Fruit fly (Drosophila melanogaster) whole organism, embryonic: Measurements from ENCODE around the gene CG15347.

Experiments used
- CG10209 ChIP-seq: fragments of 200-800 bp; sonication (Bioruptor generic); optimal IDR thresholded peaks from 3 replicates; lab custom pipeline; 2017; ENCODE audit warnings: missing biosample characterization, mild to moderate bottlenecking, missing genetic modification characterization, missing genetic modification reagents
- CG10274 ChIP-seq: fragments of 200-800 bp; sonication (Bioruptor generic); optimal IDR thresholded peaks from 3 replicates; lab custom pipeline; 2017; ENCODE audit warnings: missing biosample characterization, mild to moderate bottlenecking, missing genetic modification characterization
- CG10321 ChIP-seq: fragments of 200-800 bp; sonication (Bioruptor generic); IDR thresholded peaks from 2 replicates; pipeline ENCODE4 v1.3.6; 2022; ENCODE audit warnings: missing biosample characterization, missing genetic modification characterization
- CG11456 ChIP-seq: fragments of 200-800 bp; sonication (Bioruptor generic); IDR thresholded peaks from 3 replicates; pipeline ENCODE4 v1.3.6; 2022; ENCODE audit warnings: missing biosample characterization, missing genetic modification characterization
- CG11560 ChIP-seq: fragments of 200-800 bp; sonication (Bioruptor generic); IDR thresholded peaks from 3 replicates; pipeline ENCODE4 v1.3.6; 2022; ENCODE audit warnings: missing biosample characterization, missing genetic modification characterization
- CG11695 ChIP-seq: fragments of 200-800 bp; sonication (Bioruptor generic); IDR thresholded peaks from 3 replicates; pipeline ENCODE4 v1.3.6; 2022; ENCODE audit warnings: missing biosample characterization, missing genetic modification characterization
- CG12299 ChIP-seq: fragments of 200-800 bp; sonication (Bioruptor generic); optimal IDR thresholded peaks from 2 replicates; lab custom pipeline; 2018; ENCODE audit warnings: missing biosample characterization, mild to moderate bottlenecking, missing genetic modification characterization
- CG15601 ChIP-seq: fragments of 200-800 bp; sonication (Bioruptor generic); optimal IDR thresholded peaks from 3 replicates; lab custom pipeline; 2019; ENCODE audit warnings: missing biosample characterization, mild to moderate bottlenecking, missing genetic modification characterization, moderate library complexity
- CG17328 ChIP-seq: fragments of 200-800 bp; sonication (Bioruptor generic); IDR thresholded peaks from 2 replicates; pipeline ENCODE4 v1.3.6; 2022; ENCODE audit warnings: missing biosample characterization, missing genetic modification characterization
- CG2202 ChIP-seq: fragments of 200-800 bp; sonication (Bioruptor generic); optimal IDR thresholded peaks from 2 replicates; lab custom pipeline; 2018; ENCODE audit warnings: missing biosample characterization, mild to moderate bottlenecking, missing genetic modification characterization
- CG31224 ChIP-seq: fragments of 200-800 bp; sonication (Bioruptor generic); IDR thresholded peaks from 2 replicates; pipeline ENCODE4 v1.3.6; 2022; ENCODE audit warnings: missing biosample characterization, missing genetic modification characterization
- CG3407 ChIP-seq: fragments of 200-800 bp; sonication (Bioruptor generic); optimal IDR thresholded peaks from 2 replicates; lab custom pipeline; 2018; ENCODE audit warnings: missing biosample characterization, mild to moderate bottlenecking, missing genetic modification characterization
- CG6765 ChIP-seq: fragments of 200-800 bp; sonication (Bioruptor generic); optimal IDR thresholded peaks from 3 replicates; lab custom pipeline; 2017; ENCODE audit warnings: missing biosample characterization, mild to moderate bottlenecking, missing genetic modification characterization
- CTCF ChIP-seq: fragments of 200-800 bp; sonication (Bioruptor generic); optimal IDR thresholded peaks from 2 replicates; lab custom pipeline; 2017; ENCODE audit warnings: missing biosample characterization, mild to moderate bottlenecking, missing genetic modification characterization, moderate library complexity
- Dbx ChIP-seq: fragments of 200-800 bp; sonication (Bioruptor generic); IDR thresholded peaks from 3 replicates; pipeline ENCODE4 v1.3.6; 2022; ENCODE audit warnings: missing biosample characterization, missing genetic modification characterization
- Doc3 ChIP-seq: fragments of 200-800 bp; sonication (Bioruptor generic); IDR thresholded peaks from 3 replicates; pipeline ENCODE4 v1.3.6; 2022; ENCODE audit warnings: missing biosample characterization, missing genetic modification characterization; ENCODE audit not compliant: partially characterized antibody
- E2f1 ChIP-seq: fragments of 200-800 bp; sonication (Bioruptor generic); IDR thresholded peaks from 2 replicates; pipeline ENCODE4 v1.3.6; 2022; ENCODE audit warnings: missing biosample characterization, missing genetic modification characterization
- ERR ChIP-seq: fragments of 200-800 bp; sonication (Bioruptor generic); optimal IDR thresholded peaks from 2 replicates; lab custom pipeline; 2016; ENCODE audit warnings: missing biosample characterization, missing genetic modification characterization
- Fer3 ChIP-seq: fragments of 200-800 bp; sonication (Bioruptor generic); optimal IDR thresholded peaks from 2 replicates; lab custom pipeline; 2018; ENCODE audit warnings: missing biosample characterization, mild to moderate bottlenecking, missing genetic modification characterization, moderate library complexity
- Gug ChIP-seq: fragments of 200-800 bp; sonication (Bioruptor generic); IDR thresholded peaks from 4 replicates; pipeline ENCODE4 v1.3.6; 2022; ENCODE audit warnings: missing biosample characterization, missing genetic modification characterization
- Hey ChIP-seq: fragments of 200-800 bp; sonication (Bioruptor generic); optimal IDR thresholded peaks from 3 replicates; lab custom pipeline; 2018; ENCODE audit warnings: missing biosample characterization, mild to moderate bottlenecking, missing genetic modification characterization
- Lhr ChIP-seq: fragments of 200-800 bp; sonication (Bioruptor generic); optimal IDR thresholded peaks from 3 replicates; lab custom pipeline; 2017; ENCODE audit warnings: mild to moderate bottlenecking, missing biosample characterization, missing genetic modification reagents, missing genetic modification characterization
- NC2α ChIP-seq: fragments of 200-800 bp; sonication (Bioruptor generic); optimal IDR thresholded peaks from 2 replicates; lab custom pipeline; 2016; ENCODE audit warnings: missing biosample characterization, missing genetic modification characterization
- NfI ChIP-seq: fragments of 200-800 bp; sonication (Bioruptor generic); optimal IDR thresholded peaks from 3 replicates; lab custom pipeline; 2018; ENCODE audit warnings: missing biosample characterization, mild to moderate bottlenecking, missing genetic modification characterization, moderate library complexity
- Oli ChIP-seq: fragments of 200-800 bp; sonication (Bioruptor generic); optimal IDR thresholded peaks from 2 replicates; lab custom pipeline; 2018; ENCODE audit warnings: missing biosample characterization, mild to moderate bottlenecking, missing genetic modification characterization, moderate library complexity
- Ravus ChIP-seq: fragments of 200-800 bp; sonication (Bioruptor generic); IDR thresholded peaks from 2 replicates; pipeline ENCODE4 v1.3.6; 2022; ENCODE audit warnings: missing biosample characterization, missing genetic modification characterization
- Sin3A ChIP-seq: fragments of >200 bp; optimal IDR thresholded peaks from 2 replicates; lab custom pipeline; 2018
- TFAM ChIP-seq: fragments of 200-800 bp; sonication (Bioruptor generic); optimal IDR thresholded peaks from 2 replicates; lab custom pipeline; 2017; ENCODE audit warnings: missing biosample characterization, missing genetic modification characterization, inconsistent platforms
- ara ChIP-seq: fragments of 200-800 bp; sonication (Bioruptor generic); IDR thresholded peaks from 2 replicates; pipeline ENCODE4 v1.3.6; 2022; ENCODE audit warnings: missing biosample characterization, missing genetic modification characterization
- chif ChIP-seq, 2 experiments: fragments of 200-800 bp; sonication (Bioruptor generic); optimal IDR thresholded peaks; 3 replicates each; lab custom pipeline; 2016; ENCODE audit warnings: missing biosample characterization in 2 of 2, missing genetic modification characterization in 2 of 2
- dan ChIP-seq: fragments of 200-800 bp; sonication (Bioruptor generic); IDR thresholded peaks from 2 replicates; pipeline ENCODE4 v1.3.6; 2022; ENCODE audit warnings: missing biosample characterization, missing genetic modification characterization
- en ChIP-seq: fragments of 200-800 bp; sonication (Bioruptor generic); optimal IDR thresholded peaks from 2 replicates; lab custom pipeline; 2016; ENCODE audit warnings: missing biosample characterization, missing genetic modification characterization
- eve ChIP-seq, 2 experiments: fragments of >200 bp; optimal IDR thresholded peaks; 2 replicates each; lab custom pipeline; 2017; ENCODE audit warnings: missing biosample characterization in 2 of 2, missing genetic modification characterization in 2 of 2
- ewg ChIP-seq: fragments of 200-800 bp; sonication (Bioruptor generic); optimal IDR thresholded peaks from 3 replicates; lab custom pipeline; 2017; ENCODE audit warnings: mild to moderate bottlenecking, missing biosample characterization, missing genetic modification reagents, missing genetic modification characterization
- grau ChIP-seq: fragments of 200-800 bp; optimal IDR thresholded peaks from 3 replicates; lab custom pipeline; 2019; ENCODE audit warnings: missing biosample characterization, mild to moderate bottlenecking, missing genetic modification characterization, moderate library complexity
- grn ChIP-seq: fragments of 200-800 bp; sonication (Bioruptor generic); optimal IDR thresholded peaks from 3 replicates; lab custom pipeline; 2017; ENCODE audit warnings: missing biosample characterization, missing genetic modification characterization
- gsb ChIP-seq: fragments of 200-800 bp; sonication (Bioruptor generic); IDR thresholded peaks from 2 replicates; pipeline ENCODE4 v1.3.6; 2022; ENCODE audit warnings: missing biosample characterization, missing genetic modification characterization
- gsb-n ChIP-seq: fragments of 200-800 bp; sonication (Bioruptor generic); optimal IDR thresholded peaks from 3 replicates; lab custom pipeline; 2018; ENCODE audit warnings: missing biosample characterization, mild to moderate bottlenecking, missing genetic modification characterization
- hkb ChIP-seq, 2 experiments: fragments of 200-800 bp in 1 of 2; fragments of >200 bp in 1 of 2; sonication (Bioruptor generic) in 1 of 2; IDR thresholded peaks in 1 of 2; optimal IDR thresholded peaks in 1 of 2; 2 replicates each; pipeline versions ENCODE4 v1.3.6 to Lab custom; 2017 to 2022; ENCODE audit warnings: missing biosample characterization in 1 of 2, missing genetic modification characterization in 1 of 2
- lola ChIP-seq, 3 experiments: fragments of >200 bp in 2 of 3; fragments of 200-800 bp in 1 of 3; sonication (Bioruptor generic) in 1 of 3; optimal IDR thresholded peaks; 2 replicates each; lab custom pipeline; 2017 to 2019; ENCODE audit warnings: missing biosample characterization in 3 of 3, missing genetic modification characterization in 3 of 3, mild to moderate bottlenecking in 1 of 3, moderate library complexity in 1 of 3
- mam ChIP-seq: fragments of 200-800 bp; sonication (Bioruptor generic); optimal IDR thresholded peaks from 3 replicates; lab custom pipeline; 2016; ENCODE audit warnings: missing biosample characterization, missing genetic modification characterization
- nerfin-1 ChIP-seq: fragments of 200-800 bp; sonication (Bioruptor generic); optimal IDR thresholded peaks from 3 replicates; lab custom pipeline; 2019; ENCODE audit warnings: missing biosample characterization, mild to moderate bottlenecking, missing genetic modification characterization, moderate library complexity
- nerfin-2 ChIP-seq: fragments of 200-800 bp; sonication (Bioruptor generic); IDR thresholded peaks from 2 replicates; pipeline ENCODE4 v1.3.6; 2022; ENCODE audit warnings: missing biosample characterization, missing genetic modification characterization; ENCODE audit not compliant: partially characterized antibody
- row ChIP-seq: fragments of 200-800 bp; sonication (Bioruptor generic); IDR thresholded peaks from 3 replicates; pipeline ENCODE4 v1.3.6; 2022; ENCODE audit warnings: missing biosample characterization, missing genetic modification characterization
- seq ChIP-seq: fragments of 200-800 bp; sonication (Bioruptor generic); IDR thresholded peaks from 2 replicates; pipeline ENCODE4 v1.3.6; 2022; ENCODE audit warnings: missing biosample characterization, missing genetic modification characterization
- sqz ChIP-seq: fragments of 200-800 bp; sonication (Bioruptor generic); optimal IDR thresholded peaks from 3 replicates; lab custom pipeline; 2018; ENCODE audit warnings: missing biosample characterization, mild to moderate bottlenecking, missing genetic modification characterization
- wdn ChIP-seq: fragments of 200-800 bp; sonication (Bioruptor generic); IDR thresholded peaks from 2 replicates; pipeline ENCODE4 v1.3.6; 2022; ENCODE audit warnings: missing biosample characterization, missing genetic modification characterization
- wek ChIP-seq: fragments of 200-800 bp; sonication (Bioruptor generic); optimal IDR thresholded peaks from 3 replicates; lab custom pipeline; 2018; ENCODE audit warnings: missing biosample characterization, mild to moderate bottlenecking, missing genetic modification characterization, moderate library complexity
- z ChIP-seq: fragments of 200-800 bp; sonication (Bioruptor generic); IDR thresholded peaks from 3 replicates; pipeline ENCODE4 v1.3.6; 2022; ENCODE audit warnings: missing biosample characterization, missing genetic modification characterization
- zf30C ChIP-seq: fragments of 200-800 bp; sonication (Bioruptor generic); optimal IDR thresholded peaks from 3 replicates; lab custom pipeline; 2018; ENCODE audit warnings: missing biosample characterization, mild to moderate bottlenecking, missing genetic modification characterization

Gene CG15347

DNA sequence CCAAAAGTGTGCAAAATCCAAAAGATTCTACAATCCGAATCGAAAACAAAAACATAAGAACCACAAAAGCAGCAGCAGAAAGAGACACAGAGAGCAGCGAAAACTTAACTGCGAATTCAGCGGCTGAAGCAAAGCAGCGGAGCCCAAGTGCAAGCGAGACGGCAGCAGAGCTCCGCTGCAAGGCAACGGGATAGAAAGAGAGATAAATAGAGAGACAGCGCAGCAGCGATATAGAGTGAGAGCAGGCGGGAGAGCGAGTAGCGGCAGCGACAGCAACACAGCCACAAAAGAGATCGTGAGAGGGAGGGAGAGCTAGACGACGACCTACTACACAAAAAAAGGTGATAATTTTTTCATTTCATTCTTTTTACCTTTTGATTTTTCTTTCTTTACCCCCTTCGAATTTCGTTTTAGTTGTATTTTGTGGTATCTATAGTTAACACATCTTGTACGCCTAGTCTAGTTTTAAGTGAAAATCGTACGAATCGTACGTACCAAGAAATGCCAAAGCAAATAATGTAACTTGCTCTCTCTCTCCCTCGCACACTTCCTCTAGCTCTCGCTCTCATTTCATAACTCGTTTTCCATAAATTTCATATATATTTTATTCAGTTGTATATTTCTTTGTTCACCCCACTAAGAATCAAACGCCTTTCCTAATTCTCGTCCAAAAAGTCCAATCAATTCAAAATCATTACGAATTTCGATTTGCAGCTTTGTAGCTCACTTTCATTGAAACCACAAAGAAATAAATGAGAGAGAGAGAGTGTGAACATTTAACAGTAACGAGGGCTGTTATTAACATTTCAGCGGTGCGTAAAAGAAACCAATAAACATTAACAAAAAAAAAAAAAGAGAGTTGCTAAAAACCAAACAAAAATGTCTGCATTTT lies 50.1 kb downstream of the CG15347 start (continued):
- TF ChIP-seq hkb (optimal IDR thresholded peaks at IDR 0.05; lab: Kevin White, UChicago) (no peak), hkb (GFP tag; IDR thresholded peaks at IDR 0.05; lab: Robert Waterston, UW) (no peak), E2f1 (GFP tag; lab: Robert Waterston, UW) (no peak), Sin3A (no peak), Ravus (GFP tag; lab: Robert Waterston, UW) (no peak), mam (GFP tag; lab: Kevin White, UChicago) (no peak), chif (GFP tag; optimal IDR thresholded peaks at IDR 0.05; lab: Kevin White, UChicago) (no peak), CG6765 (GFP tag; lab: Kevin White, UChicago) (no peak), Dbx (GFP tag; lab: Robert Waterston, UW) (peak; percentile 63; the same call in 1 of the 3 replicates), sqz (GFP tag; lab: Kevin White, UChicago) (peak; percentile 4), CG2202 (no peak), seq (no peak), CG11560 (no peak), gsb (GFP tag; lab: Robert Waterston, UW) (no peak), NfI (GFP tag; lab: Kevin White, UChicago) (no peak), gsb-n (tag; lab: Kevin White, UChicago) (no peak), ERR (no peak), en (GFP tag; lab: Kevin White, UChicago) (no peak), z (GFP tag; lab: Robert Waterston, UW) (no peak), lola (GFP tag; optimal IDR thresholded peaks at IDR 0.05; lab: Kevin White, UChicago) (no peak), CG10321 (GFP tag; lab: Robert Waterston, UW) (peak; percentile 95), CG10209 (GFP tag; lab: Kevin White, UChicago) (no peak), zf30C (GFP tag; lab: Kevin White, UChicago) (no peak), Oli (tag; lab: Kevin White, UChicago) (no peak), CG15601 (tag; lab: Kevin White, UChicago) (no peak), CG3407 (GFP tag; lab: Kevin White, UChicago) (no peak), ewg (GFP tag; lab: Kevin White, UChicago) (peak; percentile 22), CTCF (GFP tag; lab: Kevin White, UChicago) (no peak), ara (GFP tag; lab: Robert Waterston, UW) (no peak), CG12299 (tag; lab: Kevin White, UChicago) (no peak), dan (GFP tag; lab: Robert Waterston, UW) (no peak), grau (tag; lab: Kevin White, UChicago) (no peak), Fer3 (tag; lab: Kevin White, UChicago) (no peak), row (GFP tag; lab: Robert Waterston, UW) (no peak), Doc3 (GFP tag; lab: Robert Waterston, UW) (no peak), CG17328 (GFP tag; lab: Robert Waterston, UW) (no peak; the same call in 1 of the 2 replicates), Lhr (GFP tag; lab: Kevin White, UChicago) (no peak), CG11456 (GFP tag; lab: Robert Waterston, UW) (no peak), eve (GFP tag; optimal IDR thresholded peaks at IDR 0.05; lab: Kevin White, UChicago) (no peak), NC2α (no peak), TFAM (GFP tag; lab: Kevin White, UChicago) (no peak), Hey (no peak), nerfin-1 (tag; lab: Kevin White, UChicago) (no peak), CG10274 (GFP tag; lab: Kevin White, UChicago) (no peak), Gug (no peak), grn (GFP tag; lab: Kevin White, UChicago) (no peak), wdn (GFP tag; lab: Robert Waterston, UW) (peak; percentile 7; the same call in 1 of the 2 replicates), CG31224 (GFP tag; lab: Robert Waterston, UW) (0 out of 2 replicates have a peak, but pooled peaks have one; percentile 6), wek (no peak), CG11695 (GFP tag; lab: Robert Waterston, UW) (0 out of 3 replicates have a peak, but pooled peaks have one; percentile 6), nerfin-2 (GFP tag; lab: Robert Waterston, UW) (no peak)
